Fruit fly (Drosophila melanogaster): ENCODE data around the gene alpha-Man-IIa.
A peak's percentile ranks its signal among the peaks of the same experiment; 100 is the strongest.

alpha-Man-IIa gene

DNA sequence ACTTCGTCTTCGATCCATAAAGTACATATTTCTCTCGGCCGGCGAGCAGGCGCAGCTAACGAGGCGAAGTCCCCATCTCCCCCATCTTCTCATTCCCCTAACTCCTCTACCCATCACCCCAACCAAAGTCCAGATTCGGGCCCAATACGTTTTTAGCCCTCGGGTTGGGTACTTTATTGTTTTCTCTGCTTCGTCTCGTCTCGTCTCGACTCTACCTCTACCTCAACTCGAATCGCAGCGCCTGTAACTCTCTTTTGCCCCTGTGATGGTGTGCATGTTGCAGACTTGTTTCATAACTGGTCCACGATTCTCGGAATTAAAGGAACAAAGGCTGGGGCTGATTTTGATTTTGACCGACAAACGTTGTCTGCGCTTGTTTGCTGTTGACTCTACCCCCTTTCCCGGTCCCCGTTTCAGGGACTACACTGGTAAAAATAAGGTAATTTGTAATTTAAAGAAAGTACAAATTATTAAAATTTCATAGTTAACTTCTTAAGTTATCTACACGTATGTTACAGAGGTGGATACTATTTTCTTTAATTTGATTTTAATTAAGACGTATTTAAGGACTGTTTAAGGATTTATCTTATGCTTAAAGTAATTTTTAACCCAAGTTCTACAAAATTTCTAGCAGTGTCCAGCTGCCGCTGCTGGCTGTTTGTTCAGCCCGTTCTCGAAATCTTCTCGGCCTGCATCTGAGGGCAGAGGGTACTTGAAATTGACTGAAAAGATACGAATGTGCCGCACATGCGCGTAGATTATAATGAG, 33.5 kb upstream of the alpha-Man-IIa start (continued):
- no peak for TF ChIP-seq ham (GFP tag; IDR thresholded peaks at IDR 0.05)
- no peak for TF ChIP-seq emc (GFP tag; optimal IDR thresholded peaks at IDR 0.05)
- peak; percentile 67 for TF ChIP-seq CG16815 (GFP tag; optimal IDR thresholded peaks at IDR 0.05)
- TF ChIP-seq aop (GFP tag; IDR thresholded peaks at IDR 0.05) = no peak
- peak; percentile 4 for TF ChIP-seq salm (tag; optimal IDR thresholded peaks at IDR 0.05)
- no peak for TF ChIP-seq CG13296 (GFP tag; optimal IDR thresholded peaks at IDR 0.05)
- peak; percentile 61 for TF ChIP-seq Ssrp (tag; optimal IDR thresholded peaks at IDR 0.05)
- TF ChIP-seq D19A (tag; optimal IDR thresholded peaks at IDR 0.05) = peak; percentile 81
- no peak for TF ChIP-seq HmgZ (tag; optimal IDR thresholded peaks at IDR 0.05)
- no peak for TF ChIP-seq sima (GFP tag; optimal IDR thresholded peaks at IDR 0.05)
- TF ChIP-seq NK7.1 (GFP tag; optimal IDR thresholded peaks at IDR 0.05) = no peak
- TF ChIP-seq CG4854 (GFP tag; optimal IDR thresholded peaks at IDR 0.05) = no peak
- TF ChIP-seq Dll (GFP tag; IDR thresholded peaks at IDR 0.05; ENCODE audit: partially characterized antibody) = no peak
- TF ChIP-seq CG12744 (GFP tag; optimal IDR thresholded peaks at IDR 0.05) = no peak
- peak; percentile 91 for TF ChIP-seq CG9727 (GFP tag; optimal IDR thresholded peaks at IDR 0.05)
- TF ChIP-seq Hr78 (GFP tag; optimal IDR thresholded peaks at IDR 0.05) = peak in 1 of 2 experiments; percentile 54
- TF ChIP-seq sc (optimal IDR thresholded peaks at IDR 0.05) = no peak
- peak; percentile 33 for TF ChIP-seq sc (GFP tag; optimal IDR thresholded peaks at IDR 0.05)
- TF ChIP-seq ewg (GFP tag; optimal IDR thresholded peaks at IDR 0.05) = peak; percentile 40
- TF ChIP-seq Ets65A (GFP tag) = peak; percentile 32
- TF ChIP-seq nerfin-1 (tag; optimal IDR thresholded peaks at IDR 0.05) = peak; percentile 42
- TF ChIP-seq fru (optimal IDR thresholded peaks at IDR 0.05) = no peak
- no peak for TF ChIP-seq crc (GFP tag; optimal IDR thresholded peaks at IDR 0.05)
- TF ChIP-seq CG2889 (GFP tag; IDR thresholded peaks at IDR 0.05) = no peak
- peak; percentile 25 for TF ChIP-seq CG18764 (GFP tag; optimal IDR thresholded peaks at IDR 0.05)
- TF ChIP-seq sna (GFP tag; IDR thresholded peaks at IDR 0.05; ENCODE audit: partially characterized antibody) = no peak
- TF ChIP-seq Lhr (GFP tag; optimal IDR thresholded peaks at IDR 0.05) = peak; percentile 10
- peak in 1 of 3 experiments; percentile 90 for TF ChIP-seq lola (GFP tag; optimal IDR thresholded peaks at IDR 0.05)
- no peak for TF ChIP-seq CG6175 (GFP tag; IDR thresholded peaks at IDR 0.05)
- no peak for TF ChIP-seq Atf6 (GFP tag; IDR thresholded peaks at IDR 0.05)
- peak; percentile 20 for TF ChIP-seq CG11723 (GFP tag; optimal IDR thresholded peaks at IDR 0.05)
- peak; percentile 78 for TF ChIP-seq CG8924 (tag; optimal IDR thresholded peaks at IDR 0.05)
- no peak for TF ChIP-seq wek (GFP tag; optimal IDR thresholded peaks at IDR 0.05)
- no peak for TF ChIP-seq Trl (optimal IDR thresholded peaks at IDR 0.05)
- TF ChIP-seq Trl (GFP tag; optimal IDR thresholded peaks at IDR 0.05) = peak; percentile 1
- no peak for TF ChIP-seq CG31224 (GFP tag; IDR thresholded peaks at IDR 0.05)
- TF ChIP-seq gt (GFP tag; IDR thresholded peaks at IDR 0.05) = no peak
- peak; percentile 9 for TF ChIP-seq CG10462 (GFP tag; optimal IDR thresholded peaks at IDR 0.05)
- TF ChIP-seq Spps (tag; optimal IDR thresholded peaks at IDR 0.05) = peak; percentile 63
- TF ChIP-seq Sin3A (optimal IDR thresholded peaks at IDR 0.05) = no peak
- TF ChIP-seq kah (GFP tag; optimal IDR thresholded peaks at IDR 0.05) = no peak
- peak; percentile 22 for TF ChIP-seq CG12155 (GFP tag; optimal IDR thresholded peaks at IDR 0.05)
- TF ChIP-seq Ptx1 (GFP tag; IDR thresholded peaks at IDR 0.05) = peak; percentile 21; the same call in 1 of the 2 replicates
- TF ChIP-seq CG31388 (GFP tag; optimal IDR thresholded peaks at IDR 0.05) = no peak
- no peak for TF ChIP-seq CG6654 (GFP tag; optimal IDR thresholded peaks at IDR 0.05)
- no peak for TF ChIP-seq Hr39 (optimal IDR thresholded peaks at IDR 0.05)
- TF ChIP-seq CG7928 (GFP tag; optimal IDR thresholded peaks at IDR 0.05) = no peak
- TF ChIP-seq CG14667 (GFP tag; IDR thresholded peaks at IDR 0.05) = no peak
- TF ChIP-seq Meics (GFP tag; optimal IDR thresholded peaks at IDR 0.05) = no peak
- TF ChIP-seq CG18599 (GFP tag; optimal IDR thresholded peaks at IDR 0.05) = peak; percentile 34
- TF ChIP-seq cato (GFP tag; optimal IDR thresholded peaks at IDR 0.05; ENCODE audit: borderline replicate concordance) = no peak
